Worm (Caenorhabditis elegans) whole organism, midembryonic: Measurements from ENCODE around the gene nhr-103.

ENCODE experiments used
- T22C8.4 ChIP-seq: fragments of 200-800 bp; sonication (Bioruptor generic); IDR thresholded peaks from 2 replicates; pipeline ENCODE4 v1.3.6; 2022; ENCODE audit warnings: missing genetic modification characterization, missing compliant biosample characterization
- med-1 ChIP-seq: sonication (generic microtip); optimal IDR thresholded peaks from 2 replicates; lab custom pipeline; 2017; ENCODE audit warnings: missing genetic modification characterization, mild to moderate bottlenecking, missing compliant biosample characterization, antibody characterized with exemption, missing genetic modification reagents; ENCODE audit not compliant: insufficient read depth
- ref-1 ChIP-seq: fragments of 200-800 bp; sonication (Bioruptor generic); conservative IDR thresholded peaks from 2 replicates; pipeline ENCODE4 v1.3.6; 2022; ENCODE audit warnings: missing genetic modification reagents, missing genetic modification characterization, missing compliant biosample characterization
- ztf-23 ChIP-seq: fragments of 200-800 bp; sonication (Bioruptor generic); IDR thresholded peaks from 2 replicates; pipeline ENCODE4 v1.3.6; 2022; ENCODE audit warnings: missing genetic modification reagents, missing genetic modification characterization, missing compliant biosample characterization
- ztf-29 ChIP-seq: fragments of 200-800 bp; sonication (Bioruptor generic); IDR thresholded peaks from 2 replicates; pipeline ENCODE4 v1.3.6; 2022; ENCODE audit warnings: missing genetic modification reagents, missing genetic modification characterization, missing compliant biosample characterization

DNA sequence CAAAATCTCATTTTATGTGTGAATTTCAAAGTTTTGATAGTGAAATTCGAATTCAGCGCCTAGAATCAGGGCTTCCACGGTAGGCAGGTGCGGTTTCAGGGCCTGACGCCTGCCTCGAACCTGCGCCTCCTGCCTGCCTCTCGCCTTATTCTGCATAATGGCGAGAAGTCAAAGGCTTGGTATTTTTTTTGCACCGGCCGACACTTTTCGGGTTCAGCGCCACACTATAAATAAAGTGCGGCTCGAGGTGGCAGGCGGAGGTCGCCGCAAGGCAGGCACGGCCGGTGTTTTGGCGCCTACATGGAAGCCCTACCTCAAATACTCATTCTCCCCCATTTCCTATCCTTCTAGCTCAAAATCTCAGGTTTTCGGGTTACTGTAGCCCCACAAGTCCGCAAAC is 24.8 kb upstream of the nhr-103 start:
- TF ChIP-seq ztf-29 (GFP tag; lab: Robert Waterston, UW) (no peak), T22C8.4 (no peak), med-1 (GFP tag; lab: Kevin White, UChicago) (no peak), ztf-23 (GFP tag; lab: Robert Waterston, UW) (no peak), ref-1 (GFP tag; lab: Robert Waterston, UW) (no peak)
